Fruit fly (Drosophila melanogaster): ENCODE results near the gene CHMP2B.

CHMP2B gene

DNA sequence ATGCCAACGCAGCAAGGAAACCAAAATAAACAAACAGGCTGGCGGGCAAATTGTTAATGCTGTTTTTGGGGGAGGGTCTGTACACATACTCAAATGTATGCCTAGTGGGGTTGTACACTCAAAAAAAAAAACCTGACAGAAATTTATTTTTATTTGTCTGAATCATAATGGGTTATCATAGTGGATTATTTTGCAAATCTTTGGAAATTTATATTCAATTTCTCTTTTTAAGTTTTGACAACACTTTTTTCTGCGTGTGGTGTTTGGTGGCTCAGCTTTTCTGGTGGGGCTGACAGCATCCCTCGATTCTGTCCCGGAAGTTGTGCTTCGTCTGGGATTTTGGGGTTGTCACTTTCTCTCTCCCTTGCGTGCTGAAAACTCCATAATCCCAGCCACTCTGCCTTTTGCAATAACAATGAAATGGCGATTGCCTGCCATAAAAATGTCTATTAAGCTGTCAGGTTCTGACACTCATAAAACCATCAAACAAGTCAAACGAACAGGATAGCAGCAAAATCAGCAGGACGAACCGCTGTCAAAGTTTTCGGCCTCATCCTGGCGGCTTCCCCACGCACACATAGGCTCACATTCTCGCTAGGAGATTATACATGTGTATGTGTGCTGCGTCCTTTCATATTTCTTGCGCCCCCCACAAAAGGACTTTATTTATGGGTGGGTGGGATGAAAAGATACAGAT, 15.6 kb downstream of the CHMP2B start (continued):
- TF ChIP-seq CG31224 (GFP tag; IDR thresholded peaks at IDR 0.05) (peak; percentile 92), ab (GFP tag; optimal IDR thresholded peaks at IDR 0.05) (no peak), sc (optimal IDR thresholded peaks at IDR 0.05) (no peak), sc (GFP tag; optimal IDR thresholded peaks at IDR 0.05) (no peak), CG9727 (GFP tag; optimal IDR thresholded peaks at IDR 0.05) (peak; percentile 70), crol (GFP tag; IDR thresholded peaks at IDR 0.05) (no peak), sens-2 (GFP tag; IDR thresholded peaks at IDR 0.05) (no peak), CG8765 (GFP tag; IDR thresholded peaks at IDR 0.05) (peak; percentile 54; the same call in 1 of the 2 replicates), chif (GFP tag; optimal IDR thresholded peaks at IDR 0.05) (peak; percentile 55 to 69), emc (GFP tag; optimal IDR thresholded peaks at IDR 0.05) (no peak), Atf6 (GFP tag; IDR thresholded peaks at IDR 0.05) (peak; percentile 86), dmrt99B (tag; optimal IDR thresholded peaks at IDR 0.05) (peak; percentile 81), Atf-2 (GFP tag; optimal IDR thresholded peaks at IDR 0.05) (peak; percentile 51), CG7372 (GFP tag; IDR thresholded peaks at IDR 0.05) (peak; percentile 76), prd (optimal IDR thresholded peaks at IDR 0.05) (no peak), prd (GFP tag; IDR thresholded peaks at IDR 0.05) (no peak; the same call in 2 of the 3 replicates), vfl (GFP tag; optimal IDR thresholded peaks at IDR 0.05) (peak; percentile 44), Meics (GFP tag; optimal IDR thresholded peaks at IDR 0.05) (peak; percentile 84), Sox102F (GFP tag; optimal IDR thresholded peaks at IDR 0.05) (peak; percentile 80), CG2120 (GFP tag; optimal IDR thresholded peaks at IDR 0.05) (peak; percentile 91), CG3847 (GFP tag; IDR thresholded peaks at IDR 0.05) (peak; percentile 67; the same call in 1 of the 2 replicates), ac (GFP tag; optimal IDR thresholded peaks at IDR 0.05) (no peak), Ptx1 (GFP tag; IDR thresholded peaks at IDR 0.05) (peak; percentile 87), fu2 (GFP tag; optimal IDR thresholded peaks at IDR 0.05) (peak; percentile 67), pb (GFP tag; optimal IDR thresholded peaks at IDR 0.05) (peak; percentile 65), Awh (GFP tag; IDR thresholded peaks at IDR 0.05) (peak; percentile 79), CG33213 (GFP tag; optimal IDR thresholded peaks at IDR 0.05) (peak; percentile 63), CG11398 (GFP tag; optimal IDR thresholded peaks at IDR 0.05) (peak; percentile 38), inv (GFP tag; IDR thresholded peaks at IDR 0.05; ENCODE audit: partially characterized antibody) (no peak), CG1602 (GFP tag; optimal IDR thresholded peaks at IDR 0.05) (peak; percentile 51), org-1 (GFP tag; optimal IDR thresholded peaks at IDR 0.05) (peak; percentile 70), CG16779 (GFP tag; IDR thresholded peaks at IDR 0.05) (peak; percentile 78), Aef1 (GFP tag; IDR thresholded peaks at IDR 0.05) (no peak; the same call in 1 of the 3 replicates), lab (GFP tag; optimal IDR thresholded peaks at IDR 0.05) (peak; percentile 91), CG42726 (GFP tag; IDR thresholded peaks at IDR 0.05; ENCODE audit: partially characterized antibody) (peak; percentile 51; the same call in 1 of the 2 replicates), CG1233 (GFP tag; optimal IDR thresholded peaks at IDR 0.05) (peak; percentile 33), dan (GFP tag; IDR thresholded peaks at IDR 0.05) (0 out of 2 replicates have a peak, but pooled peaks have one; percentile 17), gcm2 (GFP tag; optimal IDR thresholded peaks at IDR 0.05) (peak; percentile 21), CG10147 (GFP tag; optimal IDR thresholded peaks at IDR 0.05) (peak; percentile 74), B-H1 (GFP tag; IDR thresholded peaks at IDR 0.05) (peak; percentile 60), CG15011 (GFP tag; optimal IDR thresholded peaks at IDR 0.05) (no peak), fd3F (GFP tag; optimal IDR thresholded peaks at IDR 0.05) (peak; percentile 38), hb (GFP tag; IDR thresholded peaks at IDR 0.05; ENCODE audit: partially characterized antibody) (no peak), slp2 (GFP tag; optimal IDR thresholded peaks at IDR 0.05) (peak; percentile 46), vnd (GFP tag; IDR thresholded peaks at IDR 0.05; ENCODE audit: partially characterized antibody) (no peak), Hr3 (GFP tag; optimal IDR thresholded peaks at IDR 0.05) (peak; percentile 55), NC2α (GFP tag; optimal IDR thresholded peaks at IDR 0.05) (peak; percentile 12), Gsc (GFP tag; IDR thresholded peaks at IDR 0.05) (no peak), so (GFP tag; IDR thresholded peaks at IDR 0.05) (peak; percentile 82; the same call in 2 of the 3 replicates), wor (GFP tag; IDR thresholded peaks at IDR 0.05) (peak; percentile 58), CG2712 (tag; optimal IDR thresholded peaks at IDR 0.05) (peak; percentile 60)

All from whole organism, embryonic.